Worm (Caenorhabditis elegans): ENCODE data around the gene mfsd-11.
A peak's percentile ranks its signal among the peaks of the same experiment; 100 is the strongest.

The mfsd-11 gene

ce11 chrX:12200577-12200976 lies 46.7 kb upstream of the mfsd-11 start:
- TF ChIP-seq irx-1 (tag; optimal IDR thresholded peaks at IDR 0.05) (no peak), mab-9 (GFP tag; IDR thresholded peaks at IDR 0.05) (no peak), unc-86 (tag; optimal IDR thresholded peaks at IDR 0.05) (peak; percentile 73), pax-3 (tag; optimal IDR thresholded peaks at IDR 0.05) (peak; percentile 85), C16A3.4 (tag; optimal IDR thresholded peaks at IDR 0.05) (no peak), tlp-1 (tag; optimal IDR thresholded peaks at IDR 0.05) (no peak), Y116A8C.19 (tag; optimal IDR thresholded peaks at IDR 0.05; ENCODE audit: borderline replicate concordance) (no peak), lin-14 (GFP tag; optimal IDR thresholded peaks at IDR 0.05) (peak; percentile 85), swsn-7 (tag; optimal IDR thresholded peaks at IDR 0.05) (peak; percentile 72), hpl-2 (GFP tag; optimal IDR thresholded peaks at IDR 0.05) (no peak), efl-1 (optimal IDR thresholded peaks at IDR 0.05) (no peak), efl-1 (GFP tag; optimal IDR thresholded peaks at IDR 0.05 in 1 of 2) (no peak), lin-13 (GFP tag; optimal IDR thresholded peaks at IDR 0.05) (peak; percentile 27), nhr-47 (tag; optimal IDR thresholded peaks at IDR 0.05) (peak; percentile 90), unc-62 (GFP tag; optimal IDR thresholded peaks at IDR 0.05) (no peak), rnt-1 (tag; optimal IDR thresholded peaks at IDR 0.05) (no peak), egl-13 (tag; optimal IDR thresholded peaks at IDR 0.05) (peak; percentile 75), skn-1 (tag; optimal IDR thresholded peaks at IDR 0.05) (no peak), mdl-1 (tag; optimal IDR thresholded peaks at IDR 0.05) (no peak), unc-30 (tag; optimal IDR thresholded peaks at IDR 0.05) (no peak), ceh-63 (GFP tag; optimal IDR thresholded peaks at IDR 0.05) (no peak), hlh-4 (tag; optimal IDR thresholded peaks at IDR 0.05) (no peak), nhr-76 (tag; optimal IDR thresholded peaks at IDR 0.05) (no peak), dsc-1 (tag; optimal IDR thresholded peaks at IDR 0.05) (peak; percentile 97), zag-1 (tag; optimal IDR thresholded peaks at IDR 0.05) (no peak), pqm-1 (tag; optimal IDR thresholded peaks at IDR 0.05) (no peak), snpc-4 (tag; optimal IDR thresholded peaks at IDR 0.05) (no peak), unc-130 (tag; optimal IDR thresholded peaks at IDR 0.05) (no peak), fos-1 (tag; optimal IDR thresholded peaks at IDR 0.05) (peak; percentile 74), alr-1 (tag; optimal IDR thresholded peaks at IDR 0.05; ENCODE audit: borderline replicate concordance) (no peak), hlh-17 (GFP tag; optimal IDR thresholded peaks at IDR 0.05; ENCODE audit: borderline replicate concordance) (no peak), sup-37 (GFP tag; optimal IDR thresholded peaks at IDR 0.05) (no peak), mep-1 (tag; optimal IDR thresholded peaks at IDR 0.05) (peak; percentile 49), ztf-11 (tag; optimal IDR thresholded peaks at IDR 0.05) (peak in 1 of 2 experiments; percentile 34), fkh-10 (GFP tag; optimal IDR thresholded peaks at IDR 0.05) (no peak), efl-3 (GFP tag; optimal IDR thresholded peaks at IDR 0.05) (no peak), nhr-12 (tag; optimal IDR thresholded peaks at IDR 0.05) (no peak), egl-27 (tag; optimal IDR thresholded peaks at IDR 0.05) (no peak), ceh-90 (tag; optimal IDR thresholded peaks at IDR 0.05) (peak; percentile 3), nhr-71 (tag; optimal IDR thresholded peaks at IDR 0.05) (peak; percentile 86), vab-15 (tag; optimal IDR thresholded peaks at IDR 0.05) (no peak), blmp-1 (tag; optimal IDR thresholded peaks at IDR 0.05) (no peak), C04F5.9 (tag; optimal IDR thresholded peaks at IDR 0.05) (no peak), lin-15B (tag; optimal IDR thresholded peaks at IDR 0.05) (no peak), nhr-19 (GFP tag; conservative IDR thresholded peaks at IDR 0.05) (0 out of 2 replicates have a peak, but pooled peaks have one; percentile 10), dpl-1 (GFP tag; optimal IDR thresholded peaks at IDR 0.05) (no peak), lir-3 (tag; optimal IDR thresholded peaks at IDR 0.05; ENCODE audit: poor library complexity) (no peak), aly-2 (tag; optimal IDR thresholded peaks at IDR 0.05) (no peak), ets-5 (GFP tag; IDR thresholded peaks at IDR 0.05) (0 out of 2 replicates have a peak, but pooled peaks have one; percentile 18), xbp-1 (tag; optimal IDR thresholded peaks at IDR 0.05) (peak; percentile 0), nhr-28 (tag; optimal IDR thresholded peaks at IDR 0.05) (no peak), sptf-1 (tag; optimal IDR thresholded peaks at IDR 0.05) (no peak), nhr-237 (tag; optimal IDR thresholded peaks at IDR 0.05) (no peak), nhr-84 (tag; optimal IDR thresholded peaks at IDR 0.05) (no peak)

All from whole organism, L1 larva.